Fruit fly (Drosophila melanogaster) whole organism, embryonic: Measurements from ENCODE around the gene Trmt6.

Source experiments
- ATbp ChIP-seq: fragments of 200-800 bp; sonication (Bioruptor generic); optimal IDR thresholded peaks from 2 replicates; lab custom pipeline; 2017; ENCODE audit warnings: missing biosample characterization, mild to moderate bottlenecking, missing genetic modification characterization, missing genetic modification reagents
- Bgb ChIP-seq: fragments of 200-800 bp; sonication (Bioruptor generic); IDR thresholded peaks from 2 replicates; pipeline ENCODE4 v1.3.6; 2022; ENCODE audit warnings: missing biosample characterization, missing genetic modification characterization; ENCODE audit not compliant: partially characterized antibody
- CG10462 ChIP-seq: fragments of 200-800 bp; sonication (Bioruptor generic); optimal IDR thresholded peaks from 2 replicates; lab custom pipeline; 2016; ENCODE audit warnings: missing biosample characterization, missing genetic modification characterization
- CG11456 ChIP-seq: fragments of 200-800 bp; sonication (Bioruptor generic); IDR thresholded peaks from 3 replicates; pipeline ENCODE4 v1.3.6; 2022; ENCODE audit warnings: missing biosample characterization, missing genetic modification characterization
- CG14667 ChIP-seq: fragments of 200-800 bp; sonication (Bioruptor generic); IDR thresholded peaks from 2 replicates; pipeline ENCODE4 v1.3.6; 2022; ENCODE audit warnings: missing biosample characterization, missing genetic modification characterization
- CG1602 ChIP-seq: fragments of 200-800 bp; sonication (Bioruptor generic); optimal IDR thresholded peaks from 3 replicates; lab custom pipeline; 2016; ENCODE audit warnings: missing biosample characterization, missing genetic modification characterization
- CG16813 ChIP-seq: fragments of 200-800 bp; sonication (Bioruptor generic); IDR thresholded peaks from 3 replicates; pipeline ENCODE4 v1.3.6; 2022; ENCODE audit warnings: missing biosample characterization, missing genetic modification characterization; ENCODE audit not compliant: partially characterized antibody
- CG1792 ChIP-seq: fragments of 200-800 bp; sonication (Bioruptor generic); optimal IDR thresholded peaks from 2 replicates; lab custom pipeline; 2016; ENCODE audit warnings: missing biosample characterization, missing genetic modification characterization
- CG2889 ChIP-seq: fragments of 200-800 bp; sonication (Bioruptor generic); IDR thresholded peaks from 3 replicates; pipeline ENCODE4 v1.3.6; 2022; ENCODE audit warnings: missing biosample characterization, missing genetic modification characterization
- CG4404 ChIP-seq: fragments of 200-800 bp; sonication (Bioruptor generic); IDR thresholded peaks from 2 replicates; pipeline ENCODE4 v1.3.6; 2022; ENCODE audit warnings: missing biosample characterization, missing genetic modification characterization
- CG6654 ChIP-seq: fragments of 200-800 bp; sonication (Bioruptor generic); optimal IDR thresholded peaks from 2 replicates; lab custom pipeline; 2017; ENCODE audit warnings: missing biosample characterization, mild to moderate bottlenecking, missing genetic modification characterization
- CG8089 ChIP-seq: fragments of 200-800 bp; sonication (Bioruptor generic); optimal IDR thresholded peaks from 3 replicates; lab custom pipeline; 2016; ENCODE audit warnings: missing biosample characterization, missing genetic modification characterization
- CG9437 ChIP-seq: fragments of 200-800 bp; sonication (Bioruptor generic); optimal IDR thresholded peaks from 2 replicates; lab custom pipeline; 2018; ENCODE audit warnings: missing biosample characterization, mild to moderate bottlenecking, missing genetic modification characterization
- CG9797 ChIP-seq: fragments of 200-800 bp; sonication (Bioruptor generic); optimal IDR thresholded peaks from 3 replicates; lab custom pipeline; 2018; ENCODE audit warnings: missing biosample characterization, mild to moderate bottlenecking, missing genetic modification characterization
- Camta ChIP-seq: fragments of 200-800 bp; sonication (Bioruptor generic); optimal IDR thresholded peaks from 2 replicates; lab custom pipeline; 2016; ENCODE audit warnings: missing biosample characterization, missing genetic modification characterization
- CoRest ChIP-seq: fragments of 200-800 bp; sonication (Bioruptor generic); optimal IDR thresholded peaks from 3 replicates; lab custom pipeline; 2018; ENCODE audit warnings: missing biosample characterization, mild to moderate bottlenecking, missing genetic modification characterization, moderate library complexity
- D ChIP-seq, 2 experiments: fragments of 200-800 bp in 1 of 2; fragments of >200 bp in 1 of 2; sonication (Bioruptor generic) in 1 of 2; optimal IDR thresholded peaks; 2 replicates in 1 of 2; 3 replicates in 1 of 2; lab custom pipeline; 2017; ENCODE audit warnings: mild to moderate bottlenecking in 1 of 2, missing biosample characterization in 1 of 2, missing genetic modification characterization in 1 of 2, missing genetic modification reagents in 1 of 2
- D19A ChIP-seq: fragments of 200-800 bp; optimal IDR thresholded peaks from 3 replicates; lab custom pipeline; 2019; ENCODE audit warnings: missing biosample characterization, mild to moderate bottlenecking, missing genetic modification characterization, moderate library complexity
- Ets97D ChIP-seq: fragments of 200-800 bp; sonication (Bioruptor generic); optimal IDR thresholded peaks from 3 replicates; lab custom pipeline; 2016; ENCODE audit warnings: missing biosample characterization, missing genetic modification characterization
- Hey ChIP-seq: fragments of 200-800 bp; sonication (Bioruptor generic); optimal IDR thresholded peaks from 3 replicates; lab custom pipeline; 2018; ENCODE audit warnings: missing biosample characterization, mild to moderate bottlenecking, missing genetic modification characterization
- Meics ChIP-seq: fragments of 200-800 bp; sonication (Bioruptor generic); optimal IDR thresholded peaks from 2 replicates; lab custom pipeline; 2017; ENCODE audit warnings: missing biosample characterization, mild to moderate bottlenecking, missing genetic modification characterization
- Nf-YC ChIP-seq: fragments of 200-800 bp; optimal IDR thresholded peaks from 3 replicates; lab custom pipeline; 2019; ENCODE audit warnings: missing biosample characterization, mild to moderate bottlenecking, missing genetic modification characterization, moderate library complexity
- Optix ChIP-seq: fragments of 200-800 bp; sonication (Bioruptor generic); IDR thresholded peaks from 3 replicates; pipeline ENCODE4 v1.3.6; 2022; ENCODE audit warnings: missing biosample characterization, missing genetic modification characterization
- Sry-δ ChIP-seq: fragments of 200-800 bp; sonication (Bioruptor generic); optimal IDR thresholded peaks from 2 replicates; lab custom pipeline; 2016; ENCODE audit warnings: missing biosample characterization, missing genetic modification characterization
- Taf1 ChIP-seq: fragments of 200-800 bp; sonication (Bioruptor generic); IDR thresholded peaks from 2 replicates; pipeline ENCODE4 v1.3.6; 2022; ENCODE audit warnings: missing biosample characterization, missing genetic modification characterization
- Trl ChIP-seq, 3 experiments: fragments of >200 bp in 2 of 3; fragments of 200-800 bp in 1 of 3; sonication (Bioruptor generic) in 1 of 3; optimal IDR thresholded peaks; 2 replicates in 1 of 3; 3 replicates in 2 of 3; lab custom pipeline; 2016 to 2017; ENCODE audit warnings: missing biosample characterization in 1 of 3, missing genetic modification characterization in 1 of 3
- br ChIP-seq: fragments of >200 bp; optimal IDR thresholded peaks from 2 replicates; lab custom pipeline; 2017
- btn ChIP-seq: fragments of 200-800 bp; sonication (Bioruptor generic); optimal IDR thresholded peaks from 2 replicates; lab custom pipeline; 2016; ENCODE audit warnings: missing biosample characterization, missing genetic modification characterization
- cwo ChIP-seq: fragments of 200-800 bp; sonication (Bioruptor generic); optimal IDR thresholded peaks from 3 replicates; lab custom pipeline; 2017; ENCODE audit warnings: missing biosample characterization, missing genetic modification characterization, mild to moderate bottlenecking, moderate library complexity, missing genetic modification reagents
- fd102C ChIP-seq: fragments of 200-800 bp; sonication (Bioruptor generic); optimal IDR thresholded peaks from 2 replicates; lab custom pipeline; 2018; ENCODE audit warnings: missing biosample characterization, mild to moderate bottlenecking, missing genetic modification characterization, moderate library complexity
- gcm ChIP-seq: fragments of 200-800 bp; sonication (Bioruptor generic); optimal IDR thresholded peaks from 2 replicates; lab custom pipeline; 2019; ENCODE audit warnings: missing biosample characterization, mild to moderate bottlenecking, missing genetic modification characterization, moderate library complexity
- gcm2 ChIP-seq: fragments of 200-800 bp; sonication (Bioruptor generic); optimal IDR thresholded peaks from 2 replicates; lab custom pipeline; 2016; ENCODE audit warnings: missing biosample characterization, missing genetic modification characterization
- grn ChIP-seq: fragments of 200-800 bp; sonication (Bioruptor generic); optimal IDR thresholded peaks from 3 replicates; lab custom pipeline; 2017; ENCODE audit warnings: missing biosample characterization, missing genetic modification characterization
- ham ChIP-seq: fragments of 200-800 bp; sonication (Bioruptor generic); IDR thresholded peaks from 2 replicates; pipeline ENCODE4 v1.3.6; 2022; ENCODE audit warnings: missing biosample characterization, missing genetic modification characterization
- hkb ChIP-seq, 2 experiments: fragments of 200-800 bp in 1 of 2; fragments of >200 bp in 1 of 2; sonication (Bioruptor generic) in 1 of 2; IDR thresholded peaks in 1 of 2; optimal IDR thresholded peaks in 1 of 2; 2 replicates each; pipeline versions ENCODE4 v1.3.6 to Lab custom; 2017 to 2022; ENCODE audit warnings: missing biosample characterization in 1 of 2, missing genetic modification characterization in 1 of 2
- kah ChIP-seq: fragments of 200-800 bp; sonication (Bioruptor generic); optimal IDR thresholded peaks from 2 replicates; lab custom pipeline; 2018; ENCODE audit warnings: missing biosample characterization, mild to moderate bottlenecking, missing genetic modification characterization
- lov ChIP-seq, 2 experiments: fragments of 200-800 bp in 1 of 2; fragments of >200 bp in 1 of 2; sonication (Bioruptor generic) in 1 of 2; IDR thresholded peaks in 1 of 2; optimal IDR thresholded peaks in 1 of 2; 2 replicates in 1 of 2; 3 replicates in 1 of 2; pipeline versions ENCODE4 v1.3.6 to Lab custom; 2017 to 2022; ENCODE audit warnings: missing biosample characterization in 1 of 2, missing genetic modification characterization in 1 of 2
- maf-S ChIP-seq: fragments of 200-800 bp; sonication (Bioruptor generic); optimal IDR thresholded peaks from 2 replicates; lab custom pipeline; 2016; ENCODE audit warnings: missing biosample characterization, missing genetic modification characterization
- mld ChIP-seq: fragments of 200-800 bp; sonication (Bioruptor generic); IDR thresholded peaks from 3 replicates; pipeline ENCODE4 v1.3.6; 2022; ENCODE audit warnings: missing biosample characterization, missing genetic modification characterization; ENCODE audit not compliant: partially characterized antibody
- nau ChIP-seq: fragments of 200-800 bp; sonication (Bioruptor generic); optimal IDR thresholded peaks from 3 replicates; lab custom pipeline; 2017; ENCODE audit warnings: missing biosample characterization, mild to moderate bottlenecking, missing genetic modification characterization, missing genetic modification reagents
- onecut ChIP-seq: fragments of 200-800 bp; sonication (Bioruptor generic); IDR thresholded peaks from 2 replicates; pipeline ENCODE4 v1.3.6; 2022; ENCODE audit warnings: missing biosample characterization, missing genetic modification characterization
- ro ChIP-seq: fragments of 200-800 bp; sonication (Bioruptor generic); IDR thresholded peaks from 2 replicates; pipeline ENCODE4 v1.3.6; 2022; ENCODE audit warnings: missing biosample characterization, missing genetic modification characterization
- slbo ChIP-seq: fragments of 200-800 bp; sonication (Bioruptor generic); IDR thresholded peaks from 2 replicates; pipeline ENCODE4 v1.3.6; 2022; ENCODE audit warnings: missing biosample characterization, missing genetic modification characterization
- toy ChIP-seq: fragments of 200-800 bp; sonication (Bioruptor generic); IDR thresholded peaks from 2 replicates; pipeline ENCODE4 v1.3.6; 2022; ENCODE audit warnings: missing biosample characterization, missing genetic modification characterization
- tup ChIP-seq: fragments of 200-800 bp; sonication (Bioruptor generic); optimal IDR thresholded peaks from 2 replicates; lab custom pipeline; 2016; ENCODE audit warnings: missing biosample characterization, mild to moderate bottlenecking, missing genetic modification characterization, moderate library complexity
- vfl ChIP-seq: fragments of 200-800 bp; sonication (Bioruptor generic); optimal IDR thresholded peaks from 2 replicates; lab custom pipeline; 2016; ENCODE audit warnings: missing biosample characterization, missing genetic modification characterization
- zen2 ChIP-seq: fragments of 200-800 bp; sonication (Bioruptor generic); IDR thresholded peaks from 3 replicates; pipeline ENCODE4 v1.3.6; 2022; ENCODE audit warnings: missing biosample characterization, missing genetic modification characterization; ENCODE audit not compliant: partially characterized antibody

The Trmt6 gene

dm6 chr2L:6610683-6611373 lies 48.7 kb upstream of the Trmt6 start, which contains the start of gene CG11050 (continued):
- TF ChIP-seq CG11456 (GFP tag; lab: Robert Waterston, UW) (peak; percentile 86), ham (GFP tag; lab: Robert Waterston, UW) (no peak), toy (0 out of 2 replicates have a peak, but pooled peaks have one; percentile 19), ro (GFP tag; lab: Robert Waterston, UW) (no peak), CG8089 (GFP tag; lab: Kevin White, UChicago) (peak; percentile 76), kah (GFP tag; lab: Kevin White, UChicago) (no peak), Ets97D (GFP tag; lab: Kevin White, UChicago) (peak; percentile 94), Trl (optimal IDR thresholded peaks at IDR 0.05; lab: Kevin White, UChicago) (no peak), Trl (GFP tag; optimal IDR thresholded peaks at IDR 0.05; lab: Kevin White, UChicago) (peak; percentile 82), CG1602 (GFP tag; lab: Kevin White, UChicago) (peak; percentile 70), gcm2 (GFP tag; lab: Kevin White, UChicago) (peak; percentile 78), onecut (GFP tag; lab: Robert Waterston, UW) (peak; percentile 61), gcm (GFP tag; lab: Kevin White, UChicago) (peak; percentile 57), D (optimal IDR thresholded peaks at IDR 0.05; lab: Kevin White, UChicago) (no peak), D (GFP tag; optimal IDR thresholded peaks at IDR 0.05; lab: Kevin White, UChicago) (no peak), D19A (tag; lab: Kevin White, UChicago) (peak; percentile 60), Meics (GFP tag; lab: Kevin White, UChicago) (peak; percentile 79), hkb (optimal IDR thresholded peaks at IDR 0.05; lab: Kevin White, UChicago) (peak; percentile 58), hkb (GFP tag; IDR thresholded peaks at IDR 0.05; lab: Robert Waterston, UW) (peak; percentile 85), br (lab: Kevin White, UChicago) (no peak), CG9437 (GFP tag; lab: Kevin White, UChicago) (peak; percentile 36), slbo (GFP tag; lab: Robert Waterston, UW) (peak; percentile 89), Hey (tag; lab: Kevin White, UChicago) (no peak), Camta (peak; percentile 77), vfl (GFP tag; lab: Kevin White, UChicago) (peak; percentile 89), btn (GFP tag; lab: Kevin White, UChicago) (no peak), maf-S (GFP tag; lab: Kevin White, UChicago) (peak; percentile 82), CG6654 (GFP tag; lab: Kevin White, UChicago) (peak; percentile 33), Sry-δ (GFP tag; lab: Kevin White, UChicago) (peak; percentile 73), CG1792 (peak; percentile 73), nau (GFP tag; lab: Kevin White, UChicago) (peak; percentile 20), CG16813 (peak; percentile 34; the same call in 1 of the 3 replicates), CG10462 (GFP tag; lab: Kevin White, UChicago) (peak; percentile 30), mld (0 out of 3 replicates have a peak, but pooled peaks have one; percentile 33), cwo (GFP tag; lab: Kevin White, UChicago) (peak; percentile 62), CG14667 (peak; percentile 41; the same call in 1 of the 2 replicates), Nf-YC (tag; lab: Kevin White, UChicago) (peak; percentile 47), CG9797 (GFP tag; lab: Kevin White, UChicago) (peak; percentile 95), grn (GFP tag; lab: Kevin White, UChicago) (no peak), tup (GFP tag; lab: Kevin White, UChicago) (peak; percentile 6), Bgb (GFP tag; lab: Robert Waterston, UW) (peak; percentile 62), CG4404 (peak; percentile 31; the same call in 1 of the 2 replicates), CoRest (peak; percentile 78), CG2889 (GFP tag; lab: Robert Waterston, UW) (0 out of 3 replicates have a peak, but pooled peaks have one; percentile 36), lov (optimal IDR thresholded peaks at IDR 0.05; lab: Kevin White, UChicago) (peak; percentile 76), lov (GFP tag; IDR thresholded peaks at IDR 0.05; lab: Robert Waterston, UW) (peak; percentile 77; the same call in 2 of the 3 replicates), fd102C (no peak), Taf1 (GFP tag; lab: Robert Waterston, UW) (0 out of 2 replicates have a peak, but pooled peaks have one; percentile 26), zen2 (GFP tag; lab: Robert Waterston, UW) (peak; percentile 38; the same call in 1 of the 3 replicates), Optix (GFP tag; lab: Robert Waterston, UW) (peak; percentile 55), ATbp (GFP tag; lab: Kevin White, UChicago) (peak; percentile 61)
